Worm (Caenorhabditis elegans) whole organism, L4 larva: Measurements from ENCODE around the gene his-62.
"Not testable (repeated sequence)": the region's sequence is repeated elsewhere in the genome, so short reads cannot be mapped to it uniquely, and the experiment has no call there.

Source experiments
- F26F4.8 ChIP-seq: fragments of 200-800 bp; sonication (Bioruptor generic); conservative IDR thresholded peaks from 2 replicates; pipeline ENCODE4 v1.3.6; 2022; ENCODE audit warnings: missing genetic modification characterization, missing compliant biosample characterization
- R02D3.7 ChIP-seq: fragments of 150-350 bp; sonication (generic microtip); optimal IDR thresholded peaks from 3 replicates; lab custom pipeline; 2014; ENCODE audit warnings: missing biosample characterization, missing genetic modification characterization
- T20F7.1 ChIP-seq: fragments of 200-800 bp; sonication (Bioruptor generic); optimal IDR thresholded peaks from 2 replicates; lab custom pipeline; 2018; ENCODE audit warnings: mild to moderate bottlenecking, missing genetic modification characterization, missing compliant biosample characterization
- Y48G9A.11 ChIP-seq: fragments of 200-800 bp; sonication (Bioruptor generic); IDR thresholded peaks from 2 replicates; pipeline ENCODE4 v1.3.6; 2022; ENCODE audit warnings: missing genetic modification reagents, missing genetic modification characterization, missing compliant biosample characterization
- aha-1 ChIP-seq: fragments of 150-350 bp; peaks from one replicate; lab custom pipeline; 2014; ENCODE audit warnings: missing biosample characterization, missing genetic modification characterization
- ama-1 ChIP-seq: fragments of 150-350 bp; optimal IDR thresholded peaks from 2 replicates; lab custom pipeline; 2014; ENCODE audit warnings: inconsistent platforms, mixed read lengths
- arid-1 ChIP-seq: fragments of 200-800 bp; sonication (Bioruptor generic); conservative IDR thresholded peaks from 2 replicates; pipeline ENCODE4 v1.3.6; 2022; ENCODE audit warnings: missing genetic modification reagents, missing genetic modification characterization, missing compliant biosample characterization
- attf-4 ChIP-seq: sonication (generic microtip); optimal IDR thresholded peaks from 3 replicates; lab custom pipeline; 2017; ENCODE audit warnings: missing biosample characterization, missing genetic modification characterization
- ces-1 ChIP-seq: fragments of 150-350 bp; sonication (generic microtip); optimal IDR thresholded peaks from 4 replicates; lab custom pipeline; 2014; ENCODE audit warnings: missing biosample characterization, missing genetic modification reagents, missing genetic modification characterization
- cey-2 ChIP-seq: sonication (generic microtip); optimal IDR thresholded peaks from 3 replicates; lab custom pipeline; 2017; ENCODE audit warnings: missing genetic modification characterization, mild to moderate bottlenecking, missing compliant biosample characterization, antibody characterized with exemption, borderline replicate concordance; ENCODE audit not compliant: insufficient read depth
- ctbp-1 ChIP-seq: fragments of 200-800 bp; sonication (Bioruptor generic); IDR thresholded peaks from 2 replicates; pipeline ENCODE4 v1.3.6; 2022; ENCODE audit warnings: missing genetic modification reagents, missing genetic modification characterization, missing compliant biosample characterization
- dmd-8 ChIP-seq: fragments of 200-800 bp; sonication (Bioruptor generic); IDR thresholded peaks from 2 replicates; pipeline ENCODE4 v1.3.6; 2022; ENCODE audit warnings: missing genetic modification characterization, missing compliant biosample characterization
- duxl-1 ChIP-seq: sonication (generic microtip); optimal IDR thresholded peaks from 2 replicates; lab custom pipeline; 2016; ENCODE audit warnings: mild to moderate bottlenecking, missing genetic modification characterization, moderate library complexity, missing compliant biosample characterization; ENCODE audit not compliant: poor library complexity
- fkh-10 ChIP-seq: fragments of 150-350 bp; optimal IDR thresholded peaks from 2 replicates; lab custom pipeline; 2014; ENCODE audit warnings: missing biosample characterization, missing genetic modification reagents, missing genetic modification characterization
- fos-1 ChIP-seq: fragments of 150-350 bp; optimal IDR thresholded peaks from 2 replicates; lab custom pipeline; 2014; ENCODE audit warnings: missing biosample characterization, missing genetic modification characterization
- gei-8 ChIP-seq: fragments of 200-800 bp; sonication (Bioruptor generic); optimal IDR thresholded peaks from 2 replicates; lab custom pipeline; 2018; ENCODE audit warnings: mild to moderate bottlenecking, missing genetic modification characterization, missing compliant biosample characterization
- hlh-11 ChIP-seq: fragments of 200-800 bp; sonication (Bioruptor generic); optimal IDR thresholded peaks from 2 replicates; lab custom pipeline; 2018; ENCODE audit warnings: mild to moderate bottlenecking, missing genetic modification characterization, missing compliant biosample characterization
- jun-1 ChIP-seq: fragments of 150-350 bp; optimal IDR thresholded peaks from 2 replicates; lab custom pipeline; 2014; ENCODE audit warnings: missing biosample characterization, missing genetic modification reagents, missing genetic modification characterization
- lim-7 ChIP-seq: fragments of 200-800 bp; sonication (Bioruptor generic); IDR thresholded peaks from 2 replicates; pipeline ENCODE4 v1.3.6; 2022; ENCODE audit warnings: missing genetic modification characterization, missing compliant biosample characterization
- lin-1 ChIP-seq: fragments of 200-800 bp; sonication (Bioruptor generic); IDR thresholded peaks from 2 replicates; pipeline ENCODE4 v1.3.6; 2022; ENCODE audit warnings: missing genetic modification reagents, missing genetic modification characterization, missing compliant biosample characterization
- nhr-28 ChIP-seq: fragments of 150-350 bp; optimal IDR thresholded peaks from 2 replicates; lab custom pipeline; 2014; ENCODE audit warnings: missing biosample characterization, missing genetic modification characterization
- nhr-41 ChIP-seq: fragments of 200-800 bp; sonication (Bioruptor generic); IDR thresholded peaks from 2 replicates; pipeline ENCODE4 v1.3.6; 2022; ENCODE audit warnings: missing genetic modification reagents, missing genetic modification characterization, missing compliant biosample characterization
- nhr-6 ChIP-seq: fragments of 150-350 bp; optimal IDR thresholded peaks from 2 replicates; lab custom pipeline; 2014; ENCODE audit warnings: missing biosample characterization, missing genetic modification characterization
- pha-4 ChIP-seq, 2 experiments: fragments of 150-350 bp in 1 of 2; fragments of 200-800 bp in 1 of 2; sonication (Bioruptor generic) in 1 of 2; IDR thresholded peaks in 1 of 2; optimal IDR thresholded peaks in 1 of 2; 2 replicates each; pipeline versions ENCODE4 v1.3.6 to Lab custom; 2014 to 2022; ENCODE audit warnings: missing genetic modification characterization in 2 of 2, missing genetic modification reagents in 2 of 2, missing biosample characterization in 1 of 2, missing compliant biosample characterization in 1 of 2
- php-3 ChIP-seq: fragments of 200-800 bp; sonication (Bioruptor generic); IDR thresholded peaks from 2 replicates; pipeline ENCODE4 v1.3.6; 2022; ENCODE audit warnings: missing genetic modification reagents, missing genetic modification characterization, missing compliant biosample characterization
- pqm-1 ChIP-seq: sonication (generic microtip); optimal IDR thresholded peaks from 2 replicates; lab custom pipeline; 2017; ENCODE audit warnings: missing biosample characterization, missing genetic modification characterization
- rbr-2 ChIP-seq: sonication (generic microtip); optimal IDR thresholded peaks from 2 replicates; lab custom pipeline; 2016; ENCODE audit warnings: missing genotype, missing genetic modification characterization, missing compliant biosample characterization
- saeg-2 ChIP-seq: fragments of 200-800 bp; sonication (Bioruptor generic); IDR thresholded peaks from 2 replicates; pipeline ENCODE4 v1.3.6; 2022; ENCODE audit warnings: missing genetic modification reagents, missing genetic modification characterization, missing compliant biosample characterization
- sdz-12 ChIP-seq: fragments of 200-800 bp; sonication (Bioruptor generic); optimal IDR thresholded peaks from 2 replicates; lab custom pipeline; 2018; ENCODE audit warnings: mild to moderate bottlenecking, missing genetic modification characterization, missing compliant biosample characterization
- skn-1 ChIP-seq: fragments of 150-350 bp; optimal IDR thresholded peaks from 2 replicates; lab custom pipeline; 2014; ENCODE audit warnings: missing biosample characterization, missing genetic modification characterization
- snpc-1.2 ChIP-seq: fragments of 200-800 bp; sonication (Bioruptor generic); IDR thresholded peaks from 2 replicates; pipeline ENCODE4 v1.3.6; 2022; ENCODE audit warnings: missing genetic modification reagents, missing genetic modification characterization, missing compliant biosample characterization
- snpc-4 ChIP-seq: fragments of 150-350 bp; optimal IDR thresholded peaks from 2 replicates; lab custom pipeline; 2014; ENCODE audit warnings: missing biosample characterization, missing genetic modification characterization
- spr-1 ChIP-seq: sonication (generic microtip); optimal IDR thresholded peaks from 2 replicates; lab custom pipeline; 2016; ENCODE audit warnings: mild to moderate bottlenecking, missing genetic modification characterization, missing compliant biosample characterization
- spr-3 ChIP-seq: fragments of 200-800 bp; sonication (Bioruptor generic); optimal IDR thresholded peaks from 2 replicates; lab custom pipeline; 2018; ENCODE audit warnings: mild to moderate bottlenecking, missing genetic modification characterization, missing compliant biosample characterization
- tag-97 ChIP-seq: fragments of 200-800 bp; sonication (Bioruptor generic); IDR thresholded peaks from 2 replicates; pipeline ENCODE4 v1.3.6; 2022; ENCODE audit warnings: missing genetic modification characterization, missing compliant biosample characterization
- tra-1 ChIP-seq: fragments of 200-800 bp; sonication (Bioruptor generic); IDR thresholded peaks from 2 replicates; pipeline ENCODE4 v1.3.6; 2022; ENCODE audit warnings: missing genetic modification reagents, missing genetic modification characterization, missing compliant biosample characterization
- unc-39 ChIP-seq: sonication (generic microtip); optimal IDR thresholded peaks from 2 replicates; lab custom pipeline; 2017; ENCODE audit warnings: missing biosample characterization, missing genetic modification characterization
- unc-62 ChIP-seq, 3 experiments: fragments of 150-350 bp in 1 of 3; sonication (generic microtip); optimal IDR thresholded peaks in 2 of 3; peaks in 1 of 3; 1 replicate in 1 of 3; 2 replicates in 2 of 3; lab custom pipeline; 2014 to 2017; ENCODE audit warnings: missing biosample characterization in 3 of 3, missing genetic modification characterization in 3 of 3, missing genetic modification reagents in 3 of 3, missing genotype in 1 of 3
- vab-7 ChIP-seq: fragments of 200-800 bp; sonication (Bioruptor generic); IDR thresholded peaks from 2 replicates; pipeline ENCODE4 v1.3.6; 2022; ENCODE audit warnings: missing genetic modification reagents, missing genetic modification characterization, missing compliant biosample characterization
- ztf-11 ChIP-seq: fragments of 150-350 bp; optimal IDR thresholded peaks from 2 replicates; lab custom pipeline; 2014; ENCODE audit warnings: missing biosample characterization, missing genetic modification characterization

Gene his-62

DNA sequence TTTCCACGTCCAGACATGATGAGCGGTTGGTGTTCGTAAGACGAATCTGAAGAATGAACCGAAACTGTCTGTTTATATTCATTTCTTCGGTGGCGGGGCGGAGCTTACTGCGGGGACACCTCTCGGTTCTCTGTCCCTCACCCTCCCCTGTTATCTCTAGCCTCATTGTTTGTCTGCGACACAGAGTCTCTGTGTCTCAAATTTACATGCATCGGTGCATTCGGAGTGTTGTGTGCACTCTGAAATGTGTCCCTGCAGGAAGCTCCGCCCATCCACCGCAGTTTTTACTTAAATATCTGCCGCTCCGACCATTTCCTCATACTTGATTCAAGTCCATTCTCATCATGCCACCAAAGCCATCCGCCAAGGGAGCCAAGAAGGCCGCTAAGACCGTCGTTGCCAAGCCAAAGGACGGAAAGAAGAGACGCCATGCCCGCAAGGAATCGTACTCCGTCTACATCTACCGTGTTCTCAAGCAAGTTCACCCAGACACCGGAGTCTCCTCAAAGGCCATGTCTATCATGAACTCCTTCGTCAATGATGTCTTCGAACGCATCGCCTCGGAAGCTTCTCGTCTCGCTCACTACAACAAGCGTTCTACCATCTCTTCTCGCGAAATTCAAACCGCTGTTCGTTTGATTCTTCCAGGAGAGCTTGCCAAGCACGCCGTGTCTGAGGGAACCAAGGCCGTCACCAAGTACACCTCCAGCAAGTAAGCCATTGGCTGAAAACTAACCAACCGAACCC is at the start of gene his-62, which contains the start of gene his-61 (continued):
- TF ChIP-seq sdz-12 (GFP tag; lab: Kevin White, UChicago) (no peak), aha-1 (tag; lab: Kevin White, UChicago) (peak; percentile 82), unc-39 (tag; lab: Kevin White, UChicago) (no peak), lin-1 (GFP tag; lab: Robert Waterston, UW) (peak; percentile 45; the same call in 1 of the 2 replicates), saeg-2 (GFP tag; lab: Robert Waterston, UW) (0 out of 2 replicates have a peak, but pooled peaks have one; percentile 46), skn-1 (tag; lab: Kevin White, UChicago) (no peak), R02D3.7 (tag; lab: Kevin White, UChicago) (no peak)

DNA sequence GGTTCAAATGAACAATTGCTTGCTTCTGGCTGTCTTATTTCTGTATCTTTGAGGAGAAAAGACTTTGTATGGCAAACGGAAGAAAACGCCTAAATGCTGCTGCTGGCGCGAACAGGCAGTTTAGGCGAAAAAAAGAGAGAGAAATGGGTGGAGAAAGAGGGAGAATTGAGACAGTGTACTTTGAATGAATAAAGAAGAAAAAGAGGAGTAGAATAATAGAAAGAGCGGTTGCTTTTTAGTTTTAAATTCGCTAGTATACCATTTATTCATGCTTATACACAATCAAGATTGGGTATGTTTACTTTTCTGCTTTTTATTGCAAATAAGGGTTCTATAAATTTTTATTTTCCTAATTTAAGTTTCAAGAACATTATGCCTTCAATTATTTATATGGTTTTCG is 47.0 kb upstream of the his-62 start:
- no peak for TF ChIP-seq php-3 (GFP tag; lab: Robert Waterston, UW)
- peak in 1 of 2 experiments; percentile 92 for TF ChIP-seq unc-62 (GFP tag; optimal IDR thresholded peaks at IDR 0.05 in 1 of 2; lab: Kevin White, UChicago)
- no peak for TF ChIP-seq unc-62 (tag; optimal IDR thresholded peaks at IDR 0.05; lab: Kevin White, UChicago)
- no peak for TF ChIP-seq fos-1 (tag; lab: Kevin White, UChicago)
- TF ChIP-seq spr-3 (GFP tag; lab: Kevin White, UChicago) = no peak
- no peak for TF ChIP-seq dmd-8 (GFP tag; lab: Robert Waterston, UW)
- no peak for TF ChIP-seq vab-7 (GFP tag; lab: Robert Waterston, UW)

DNA sequence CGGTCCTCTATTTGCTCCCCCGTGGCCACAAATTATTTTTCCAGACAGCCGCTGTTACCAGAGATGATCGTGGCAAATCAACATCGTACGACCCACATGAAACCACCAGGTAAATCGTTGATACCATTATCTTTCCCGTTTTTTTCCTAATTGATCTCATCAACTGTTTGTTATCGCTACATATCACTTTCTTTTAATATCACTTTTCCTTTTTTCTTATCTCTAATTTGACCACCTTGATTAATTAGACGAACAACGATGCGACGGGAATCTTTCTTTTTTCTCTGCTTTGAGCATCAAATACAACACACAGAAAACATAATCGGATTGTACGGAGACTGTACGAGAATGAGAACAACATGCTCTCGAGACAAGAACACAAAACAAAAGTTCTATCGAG is 46.1 kb upstream of the his-62 start:
- TF ChIP-seq nhr-28 (tag; lab: Kevin White, UChicago) (peak; percentile 66), hlh-11 (tag; lab: Kevin White, UChicago) (peak; percentile 3), arid-1 (GFP tag; lab: Robert Waterston, UW) (no peak)

DNA sequence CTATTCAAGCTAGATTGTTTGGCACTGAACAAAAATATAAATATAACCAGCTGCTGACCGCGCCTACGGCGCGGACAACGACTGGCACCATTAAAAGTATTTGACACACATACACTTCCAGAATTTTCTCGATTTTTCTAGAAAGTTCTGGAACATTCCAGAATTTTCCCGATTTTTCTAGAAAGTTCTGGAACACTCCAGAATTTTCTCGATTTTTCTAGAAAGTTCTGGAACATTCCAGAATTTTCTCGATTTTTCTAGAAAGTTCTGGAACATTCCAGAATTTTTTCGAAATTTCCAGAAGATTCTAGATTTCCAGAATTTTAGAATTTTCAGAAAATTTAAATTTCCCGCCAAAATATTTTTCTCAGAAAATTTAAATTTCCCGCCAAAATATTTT is 45.4 kb upstream of the his-62 start:
- TF ChIP-seq lim-7 (GFP tag; lab: Robert Waterston, UW) (peak; percentile 73), snpc-1.2 (0 out of 2 replicates have a peak, but pooled peaks have one; percentile 22), Y48G9A.11 (GFP tag; lab: Robert Waterston, UW) (0 out of 2 replicates have a peak, but pooled peaks have one; percentile 36), tra-1 (GFP tag; lab: Robert Waterston, UW) (0 out of 2 replicates have a peak, but pooled peaks have one; percentile 28), pha-4 (GFP tag; IDR thresholded peaks at IDR 0.05; lab: Robert Waterston, UW) (peak; percentile 12; the same call in 1 of the 2 replicates)
- TF ChIP-seq pha-4 (tag; optimal IDR thresholded peaks at IDR 0.05; lab: Kevin White, UChicago) = not testable (repeated sequence)

DNA sequence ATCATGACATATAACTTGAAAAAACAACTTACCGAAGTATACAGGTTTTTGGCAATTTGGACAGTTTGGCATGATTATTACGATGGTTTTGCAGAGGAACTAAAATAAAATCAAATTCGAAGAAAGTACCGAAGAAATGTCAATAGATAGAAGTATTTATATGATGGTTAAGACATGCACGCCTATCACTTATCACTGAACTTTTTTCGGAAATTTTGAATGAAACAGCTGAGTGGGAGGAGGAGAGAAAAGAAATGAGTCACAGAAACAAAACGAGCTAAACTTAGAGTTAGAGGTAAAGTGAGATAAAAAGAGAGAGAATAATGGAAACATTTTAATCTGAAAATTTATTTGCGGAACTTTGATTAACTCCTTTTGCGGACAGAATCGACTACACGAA is 41.1 kb upstream of the his-62 start, which contains the start of gene valv-1:
TSS of gene valv-1 (minus strand) at position 101 of the 400 bp plus-strand sequence.
- no peak for TF ChIP-seq pqm-1 (tag; lab: Kevin White, UChicago)
- no peak for TF ChIP-seq nhr-6
- TF ChIP-seq snpc-4 (tag; lab: Kevin White, UChicago) = no peak
- no peak for TF ChIP-seq F26F4.8 (GFP tag; lab: Robert Waterston, UW)
- TF ChIP-seq gei-8 = no peak
- peak in 1 of 2 experiments; percentile 51 for TF ChIP-seq unc-62 (GFP tag; optimal IDR thresholded peaks at IDR 0.05 in 1 of 2; lab: Kevin White, UChicago)
- TF ChIP-seq unc-62 (tag; optimal IDR thresholded peaks at IDR 0.05; lab: Kevin White, UChicago) = no peak
- TF ChIP-seq, all 104 proteins: peak for 1

DNA sequence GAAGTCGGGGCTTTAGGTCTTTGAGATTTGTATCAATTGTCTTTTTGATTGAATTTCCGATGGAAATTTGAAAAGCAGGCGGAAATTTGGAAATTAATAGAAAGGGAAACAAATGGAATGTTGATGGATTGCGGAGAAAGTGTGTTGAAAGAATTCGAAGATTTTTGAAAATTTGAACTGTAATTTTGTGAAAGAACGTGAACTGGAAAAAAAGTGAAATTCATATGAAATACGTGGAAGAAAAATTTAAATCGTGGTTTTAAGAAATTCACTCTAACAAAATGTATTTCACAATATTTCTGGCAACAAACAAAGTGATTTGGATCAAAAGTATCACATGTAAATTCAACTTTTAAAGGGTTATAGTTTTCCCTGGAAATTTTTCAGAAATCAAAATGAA is 40.4 kb upstream of the his-62 start, which contains the start of gene B0496.1:
TSS of gene B0496.1 (plus strand) at position 301 of the 400 bp plus-strand sequence.
- TF ChIP-seq cey-2 (tag; lab: Kevin White, UChicago) (no peak), rbr-2 (no peak), T20F7.1 (GFP tag; lab: Kevin White, UChicago) (no peak), ctbp-1 (GFP tag; lab: Robert Waterston, UW) (no peak), tag-97 (GFP tag; lab: Robert Waterston, UW) (no peak), pqm-1 (tag; lab: Kevin White, UChicago) (no peak), ces-1 (GFP tag; lab: Kevin White, UChicago) (no peak), fkh-10 (GFP tag; lab: Kevin White, UChicago) (no peak), attf-4 (tag; lab: Kevin White, UChicago) (no peak), nhr-41 (GFP tag; lab: Robert Waterston, UW) (no peak), ztf-11 (no peak), spr-1 (tag; lab: Kevin White, UChicago) (no peak), duxl-1 (tag; lab: Kevin White, UChicago) (no peak), F26F4.8 (GFP tag; lab: Robert Waterston, UW) (no peak), jun-1 (no peak), aha-1 (tag; lab: Kevin White, UChicago) (no peak), ama-1 (lab: Kevin White, UChicago) (no peak)
